Worm (Caenorhabditis elegans) whole organism, late embryonic: ENCODE data around the gene T24E12.11.

Experiments used
- C38D4.7 ChIP-seq: fragments of 200-800 bp; sonication (Bioruptor generic); optimal IDR thresholded peaks from 2 replicates; lab custom pipeline; 2018; ENCODE audit warnings: mild to moderate bottlenecking, missing genetic modification characterization, moderate library complexity, missing compliant biosample characterization
- F13H6.1 ChIP-seq: sonication (generic microtip); optimal IDR thresholded peaks from 2 replicates; lab custom pipeline; 2016; ENCODE audit warnings: missing genetic modification characterization, missing compliant biosample characterization
- K02D7.2 ChIP-seq: sonication (generic microtip); optimal IDR thresholded peaks from 2 replicates; lab custom pipeline; 2017; ENCODE audit warnings: mild to moderate bottlenecking, missing genetic modification characterization, missing compliant biosample characterization
- T23F11.4 ChIP-seq: fragments of 200-800 bp; sonication (Bioruptor generic); optimal IDR thresholded peaks from 2 replicates; lab custom pipeline; 2018; ENCODE audit warnings: mild to moderate bottlenecking, missing genetic modification characterization, missing compliant biosample characterization
- ceh-14 ChIP-seq: sonication (generic microtip); optimal IDR thresholded peaks from 2 replicates; lab custom pipeline; 2016; ENCODE audit warnings: missing genotype, missing genetic modification characterization, missing compliant biosample characterization
- ceh-18 ChIP-seq: sonication (generic microtip); optimal IDR thresholded peaks from 2 replicates; lab custom pipeline; 2016; ENCODE audit warnings: missing genetic modification characterization, missing compliant biosample characterization
- ceh-22 ChIP-seq: sonication (generic microtip); optimal IDR thresholded peaks from 2 replicates; lab custom pipeline; 2017; ENCODE audit warnings: missing biosample characterization, missing genetic modification characterization
- ceh-24 ChIP-seq: sonication (generic microtip); optimal IDR thresholded peaks from 2 replicates; lab custom pipeline; 2016; ENCODE audit warnings: mild to moderate bottlenecking, missing genetic modification characterization, missing compliant biosample characterization
- ceh-30 ChIP-seq: fragments of 150-350 bp; optimal IDR thresholded peaks from 2 replicates; lab custom pipeline; 2014; ENCODE audit warnings: missing biosample characterization, missing genetic modification characterization
- ceh-31 ChIP-seq: sonication (generic microtip); optimal IDR thresholded peaks from 2 replicates; lab custom pipeline; 2016; ENCODE audit warnings: missing genetic modification characterization, missing compliant biosample characterization
- ceh-34 ChIP-seq: sonication (generic microtip); optimal IDR thresholded peaks from 2 replicates; lab custom pipeline; 2016; ENCODE audit warnings: mild to moderate bottlenecking, missing genetic modification characterization, missing compliant biosample characterization
- ceh-45 ChIP-seq: fragments of 200-800 bp; sonication (Bioruptor generic); IDR thresholded peaks from 2 replicates; pipeline ENCODE4 v1.3.6; 2022; ENCODE audit warnings: missing genetic modification reagents, missing genetic modification characterization, missing compliant biosample characterization
- ceh-48 ChIP-seq: sonication (generic microtip); optimal IDR thresholded peaks from 2 replicates; lab custom pipeline; 2016; ENCODE audit warnings: missing genetic modification characterization, inconsistent platforms, missing compliant biosample characterization
- ceh-9 ChIP-seq: sonication (generic microtip); optimal IDR thresholded peaks from 2 replicates; lab custom pipeline; 2016; ENCODE audit warnings: mild to moderate bottlenecking, missing genetic modification characterization, inconsistent platforms, missing compliant biosample characterization
- che-1 ChIP-seq: sonication (generic microtip); optimal IDR thresholded peaks from 2 replicates; lab custom pipeline; 2016; ENCODE audit warnings: mild to moderate bottlenecking, missing genetic modification characterization, missing compliant biosample characterization
- dmd-4 ChIP-seq: sonication (generic microtip); optimal IDR thresholded peaks from 2 replicates; lab custom pipeline; 2016; ENCODE audit warnings: borderline replicate concordance, missing genetic modification characterization, missing compliant biosample characterization
- elt-2 ChIP-seq: sonication (generic microtip); optimal IDR thresholded peaks from 2 replicates; lab custom pipeline; 2016; ENCODE audit warnings: missing genetic modification reagents, missing genetic modification characterization, missing compliant biosample characterization
- elt-4 ChIP-seq: sonication (generic microtip); optimal IDR thresholded peaks from 2 replicates; lab custom pipeline; 2016; ENCODE audit warnings: missing genetic modification characterization, missing compliant biosample characterization
- ets-4 ChIP-seq: sonication (generic microtip); optimal IDR thresholded peaks from 2 replicates; lab custom pipeline; 2016; ENCODE audit warnings: missing genetic modification characterization, missing compliant biosample characterization
- fax-1 ChIP-seq: sonication (generic microtip); optimal IDR thresholded peaks from 2 replicates; lab custom pipeline; 2016; ENCODE audit warnings: missing genotype, missing genetic modification characterization, missing compliant biosample characterization
- fkh-10 ChIP-seq: fragments of 150-350 bp; optimal IDR thresholded peaks from 2 replicates; lab custom pipeline; 2014; ENCODE audit warnings: missing biosample characterization, missing genetic modification reagents, missing genetic modification characterization
- fkh-6 ChIP-seq: sonication (generic microtip); optimal IDR thresholded peaks from 2 replicates; lab custom pipeline; 2016; ENCODE audit warnings: missing genetic modification characterization, missing compliant biosample characterization
- gmeb-2 ChIP-seq: sonication (generic microtip); optimal IDR thresholded peaks from 2 replicates; lab custom pipeline; 2016; ENCODE audit warnings: missing genetic modification characterization, inconsistent platforms, missing compliant biosample characterization
- hlh-15 ChIP-seq: sonication (generic microtip); optimal IDR thresholded peaks from 2 replicates; lab custom pipeline; 2016; ENCODE audit warnings: missing genetic modification characterization, missing compliant biosample characterization
- lin-11 ChIP-seq: fragments of 200-800 bp; sonication (Bioruptor generic); optimal IDR thresholded peaks from 2 replicates; lab custom pipeline; 2018; ENCODE audit warnings: mild to moderate bottlenecking, missing genetic modification characterization, missing compliant biosample characterization
- madf-2 ChIP-seq: sonication (generic microtip); optimal IDR thresholded peaks from 2 replicates; lab custom pipeline; 2017; ENCODE audit warnings: missing genetic modification characterization, missing compliant biosample characterization
- mec-3 ChIP-seq: sonication (generic microtip); optimal IDR thresholded peaks from 2 replicates; lab custom pipeline; 2016; ENCODE audit warnings: borderline replicate concordance, missing genetic modification characterization, missing compliant biosample characterization
- nfya-1 ChIP-seq: sonication (generic microtip); optimal IDR thresholded peaks from 2 replicates; lab custom pipeline; 2017; ENCODE audit warnings: missing genetic modification characterization, mild to moderate bottlenecking, missing compliant biosample characterization, antibody characterized with exemption, moderate library complexity
- nhr-11 ChIP-seq: fragments of 150-350 bp; optimal IDR thresholded peaks from 2 replicates; lab custom pipeline; 2014; ENCODE audit warnings: missing biosample characterization, missing genetic modification characterization
- nhr-232 ChIP-seq: sonication (generic microtip); optimal IDR thresholded peaks from 2 replicates; lab custom pipeline; 2016; ENCODE audit warnings: missing genetic modification characterization, missing compliant biosample characterization
- npax-4 ChIP-seq: sonication (generic microtip); optimal IDR thresholded peaks from 2 replicates; lab custom pipeline; 2016; ENCODE audit warnings: missing genetic modification characterization, missing compliant biosample characterization
- odd-2 ChIP-seq: sonication (generic microtip); optimal IDR thresholded peaks from 2 replicates; lab custom pipeline; 2017; ENCODE audit warnings: antibody characterized with exemption, mild to moderate bottlenecking, missing genetic modification characterization, missing compliant biosample characterization
- pag-3 ChIP-seq: sonication (generic microtip); optimal IDR thresholded peaks from 2 replicates; lab custom pipeline; 2016; ENCODE audit warnings: missing compliant biosample characterization, missing genetic modification characterization, borderline replicate concordance
- pax-1 ChIP-seq: fragments of 150-350 bp; optimal IDR thresholded peaks from 2 replicates; lab custom pipeline; 2014; ENCODE audit warnings: missing biosample characterization, missing genetic modification characterization
- pros-1 ChIP-seq: fragments of 150-350 bp; optimal IDR thresholded peaks from 2 replicates; lab custom pipeline; 2014; ENCODE audit warnings: missing biosample characterization, missing genetic modification reagents, missing genetic modification characterization
- ref-2 ChIP-seq: sonication (generic microtip); optimal IDR thresholded peaks from 2 replicates; lab custom pipeline; 2016; ENCODE audit warnings: missing genetic modification characterization, missing compliant biosample characterization
- rnt-1 ChIP-seq: sonication (generic microtip); optimal IDR thresholded peaks from 2 replicates; lab custom pipeline; 2016; ENCODE audit warnings: missing genetic modification characterization, missing compliant biosample characterization
- sdc-2 ChIP-seq: sonication (generic microtip); optimal IDR thresholded peaks from 2 replicates; lab custom pipeline; 2016; ENCODE audit warnings: missing genotype, missing genetic modification characterization, missing compliant biosample characterization
- syd-9 ChIP-seq: sonication (generic microtip); optimal IDR thresholded peaks from 2 replicates; lab custom pipeline; 2016; ENCODE audit warnings: mild to moderate bottlenecking, missing genetic modification characterization, moderate library complexity, missing compliant biosample characterization
- tbx-2 ChIP-seq: sonication (generic microtip); optimal IDR thresholded peaks from 2 replicates; lab custom pipeline; 2016; ENCODE audit warnings: missing genetic modification characterization, missing compliant biosample characterization
- tbx-7 ChIP-seq: sonication (generic microtip); optimal IDR thresholded peaks from 2 replicates; lab custom pipeline; 2016; ENCODE audit warnings: missing genotype, missing genetic modification characterization, missing compliant biosample characterization
- unc-42 ChIP-seq: sonication (generic microtip); optimal IDR thresholded peaks from 2 replicates; lab custom pipeline; 2016; ENCODE audit warnings: missing genotype, missing genetic modification characterization, missing compliant biosample characterization
- unc-55 ChIP-seq: sonication (generic microtip); optimal IDR thresholded peaks from 2 replicates; lab custom pipeline; 2017; ENCODE audit warnings: missing biosample characterization, missing genetic modification reagents, missing genetic modification characterization
- unc-86 ChIP-seq: sonication (generic microtip); optimal IDR thresholded peaks from 2 replicates; lab custom pipeline; 2016; ENCODE audit warnings: missing genetic modification characterization, missing compliant biosample characterization
- zip-5 ChIP-seq: sonication (generic microtip); optimal IDR thresholded peaks from 2 replicates; lab custom pipeline; 2016; ENCODE audit warnings: missing genetic modification characterization, missing compliant biosample characterization

Gene T24E12.11

DNA sequence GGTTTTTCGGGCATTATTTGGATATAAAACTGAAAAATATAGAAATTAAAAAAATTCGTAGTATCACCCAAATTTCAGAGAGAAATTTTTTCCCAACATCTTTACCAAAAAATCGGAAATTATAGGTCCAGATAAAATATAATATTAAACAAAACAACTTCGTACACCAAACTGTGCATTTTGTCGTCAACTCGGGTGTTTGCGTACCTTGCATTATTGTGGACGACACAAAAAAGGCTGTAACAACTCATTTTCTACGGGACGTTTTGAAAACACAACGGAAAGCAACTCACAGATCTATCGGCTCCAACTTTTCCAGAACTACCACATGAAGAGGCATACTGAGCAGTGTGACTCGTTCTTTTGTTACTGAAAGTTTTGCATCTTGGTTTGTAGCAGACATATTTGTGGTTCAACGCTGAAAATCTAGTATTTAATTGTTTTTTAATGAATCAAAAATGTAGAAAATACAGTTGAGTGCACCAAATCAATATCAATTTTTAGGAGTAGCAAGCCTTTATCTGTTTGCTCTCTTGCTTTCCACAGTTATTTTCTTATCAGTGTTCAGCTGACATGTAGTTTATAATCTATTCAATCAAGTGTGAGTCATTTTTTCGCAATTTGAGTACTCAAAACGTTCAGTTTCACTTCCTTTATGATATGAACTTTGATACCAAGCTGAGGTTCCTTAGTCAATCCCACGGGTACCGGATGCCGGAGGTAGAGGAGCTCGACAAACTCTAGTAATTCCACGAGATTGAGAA lies 36.3 kb upstream of the T24E12.11 start:
- peak; percentile 33 for TF ChIP-seq elt-2 (tag; lab: Kevin White, UChicago)
- TF ChIP-seq pax-1 (tag; lab: Kevin White, UChicago): no peak
- no peak for TF ChIP-seq unc-42 (tag; lab: Kevin White, UChicago)

DNA sequence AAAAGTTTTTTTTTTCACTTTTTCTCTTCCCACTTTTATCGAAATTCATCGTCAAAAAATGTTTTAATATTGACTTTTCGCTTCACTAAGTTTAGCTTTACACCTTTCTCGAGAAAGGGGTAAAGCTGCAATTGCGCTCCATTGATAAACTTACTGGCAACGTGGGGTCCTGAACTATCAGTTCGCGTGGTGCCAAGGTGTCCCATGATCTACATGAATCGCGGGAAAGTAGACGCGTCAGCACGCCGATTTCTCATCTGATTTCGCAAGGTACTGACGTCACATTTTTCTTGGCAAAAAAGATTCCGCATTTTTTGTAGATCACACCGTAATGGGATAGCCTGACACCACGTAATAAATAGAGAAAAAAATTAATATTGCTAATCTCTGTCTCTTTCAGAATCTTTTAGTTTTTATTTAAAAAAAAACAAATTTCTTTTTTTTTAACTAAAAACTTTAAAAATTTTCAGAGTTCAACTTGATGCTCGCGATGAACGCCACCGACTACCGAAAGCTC lies 32.5 kb upstream of the T24E12.11 start, which contains the start of gene lido-15:
Gene lido-15, plus strand, starts transcription at position 467 of the 517 bp plus-strand sequence.
- TF ChIP-seq fkh-6 (tag; lab: Kevin White, UChicago): no peak
- no peak for TF ChIP-seq ceh-31 (tag; lab: Kevin White, UChicago)
- no peak for TF ChIP-seq ceh-9 (tag; lab: Kevin White, UChicago)
- TF ChIP-seq che-1 (tag; lab: Kevin White, UChicago): no peak
- TF ChIP-seq elt-4 (tag; lab: Kevin White, UChicago): no peak
- no peak for TF ChIP-seq ceh-34 (tag; lab: Kevin White, UChicago)
- TF ChIP-seq C38D4.7 (GFP tag; lab: Kevin White, UChicago): no peak
- no peak for TF ChIP-seq npax-4 (tag; lab: Kevin White, UChicago)
- TF ChIP-seq T23F11.4 (GFP tag; lab: Kevin White, UChicago): no peak
- no peak for TF ChIP-seq dmd-4 (tag; lab: Kevin White, UChicago)
- no peak for TF ChIP-seq ceh-18 (tag; lab: Kevin White, UChicago)
- TF ChIP-seq K02D7.2 (tag; lab: Kevin White, UChicago): no peak
- no peak for TF ChIP-seq unc-86
- no peak for TF ChIP-seq ceh-45 (GFP tag; lab: Robert Waterston, UW)
- no peak for TF ChIP-seq nfya-1 (tag; lab: Kevin White, UChicago)
- TF ChIP-seq elt-2 (tag; lab: Kevin White, UChicago): no peak
- no peak for TF ChIP-seq pros-1 (tag; lab: Kevin White, UChicago)

DNA sequence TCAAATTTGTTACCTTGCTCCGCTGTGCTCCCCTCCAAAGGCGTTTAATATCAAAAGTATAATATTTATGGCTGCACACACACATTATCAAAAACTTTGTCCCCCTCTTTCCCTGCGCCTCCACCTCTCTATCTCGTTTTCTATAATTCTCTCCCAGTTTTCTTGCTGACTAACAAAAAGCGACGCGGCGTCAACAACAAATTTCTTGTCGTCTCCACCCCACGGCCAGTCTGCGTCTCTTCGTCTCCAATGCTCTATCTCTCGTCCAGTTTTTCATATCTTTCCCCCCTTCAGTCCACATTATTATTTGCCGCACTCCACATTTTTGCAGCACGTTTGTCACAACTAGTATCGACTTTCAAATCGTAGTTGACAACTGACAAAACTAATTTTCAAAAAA lies 31.2 kb upstream of the T24E12.11 start:
- TF ChIP-seq tbx-2 (tag; lab: Kevin White, UChicago) (peak; percentile 47), ceh-48 (tag; lab: Kevin White, UChicago) (no peak), ceh-45 (GFP tag; lab: Robert Waterston, UW) (no peak), ceh-30 (tag; lab: Kevin White, UChicago) (no peak), dmd-4 (tag; lab: Kevin White, UChicago) (no peak), zip-5 (tag; lab: Kevin White, UChicago) (no peak), nhr-11 (tag; lab: Kevin White, UChicago) (no peak), unc-86 (no peak), pros-1 (tag; lab: Kevin White, UChicago) (no peak), ceh-31 (tag; lab: Kevin White, UChicago) (no peak), sdc-2 (no peak), lin-11 (tag; lab: Kevin White, UChicago) (no peak), nhr-232 (no peak), gmeb-2 (tag; lab: Kevin White, UChicago) (no peak), mec-3 (tag; lab: Kevin White, UChicago) (no peak), T23F11.4 (GFP tag; lab: Kevin White, UChicago) (no peak), tbx-7 (tag; lab: Kevin White, UChicago) (no peak), syd-9 (tag; lab: Kevin White, UChicago) (no peak), fkh-6 (tag; lab: Kevin White, UChicago) (no peak), fkh-10 (GFP tag; lab: Kevin White, UChicago) (no peak), nfya-1 (tag; lab: Kevin White, UChicago) (peak; percentile 34), pag-3 (tag; lab: Kevin White, UChicago) (no peak), ref-2 (tag; lab: Kevin White, UChicago) (no peak), ceh-24 (tag; lab: Kevin White, UChicago) (no peak), odd-2 (no peak), ceh-22 (no peak), ceh-14 (peak; percentile 11), hlh-15 (tag; lab: Kevin White, UChicago) (no peak), ceh-18 (tag; lab: Kevin White, UChicago) (peak; percentile 35), unc-55 (peak; percentile 49), ets-4 (tag; lab: Kevin White, UChicago) (no peak), F13H6.1 (tag; lab: Kevin White, UChicago) (no peak), madf-2 (tag; lab: Kevin White, UChicago) (no peak), che-1 (tag; lab: Kevin White, UChicago) (no peak), fax-1 (no peak), rnt-1 (tag; lab: Kevin White, UChicago) (peak; percentile 27), unc-42 (tag; lab: Kevin White, UChicago) (peak; percentile 15)
